Worm (Caenorhabditis elegans) whole organism, young adult: Measurements from ENCODE around the gene egli-1.

ENCODE experiments used
- B0019.2 ChIP-seq: fragments of 200-800 bp; sonication (Bioruptor generic); conservative IDR thresholded peaks from 2 replicates; pipeline ENCODE4 v1.3.6; 2022; ENCODE audit warnings: missing genetic modification reagents, missing genetic modification characterization, missing compliant biosample characterization
- B0035.1 ChIP-seq: sonication (generic microtip); optimal IDR thresholded peaks from 2 replicates; lab custom pipeline; 2016; ENCODE audit warnings: missing genetic modification characterization, mild to moderate bottlenecking, missing compliant biosample characterization, missing genotype, missing genetic modification reagents
- B0261.1 ChIP-seq: sonication (generic microtip); optimal IDR thresholded peaks from 2 replicates; lab custom pipeline; 2016; ENCODE audit warnings: mild to moderate bottlenecking, missing genetic modification characterization, moderate library complexity, missing compliant biosample characterization
- C17E4.6 ChIP-seq: fragments of 200-800 bp; sonication (Bioruptor generic); IDR thresholded peaks from 2 replicates; pipeline ENCODE4 v1.3.6; 2022; ENCODE audit warnings: missing genetic modification reagents, missing genetic modification characterization, missing compliant biosample characterization
- F33H1.4 ChIP-seq: fragments of 200-800 bp; sonication (Bioruptor generic); IDR thresholded peaks from 2 replicates; pipeline ENCODE4 v1.3.6; 2022; ENCODE audit warnings: missing genetic modification reagents, missing genetic modification characterization, missing compliant biosample characterization
- F37B4.10 ChIP-seq: fragments of 200-800 bp; sonication (Bioruptor generic); IDR thresholded peaks from 2 replicates; pipeline ENCODE4 v1.3.6; 2022; ENCODE audit warnings: missing genetic modification characterization, missing compliant biosample characterization
- F52B5.7 ChIP-seq: sonication (generic microtip); optimal IDR thresholded peaks from 2 replicates; lab custom pipeline; 2016; ENCODE audit warnings: mild to moderate bottlenecking, missing genetic modification characterization, missing compliant biosample characterization
- F57C9.4 ChIP-seq: sonication (generic microtip); optimal IDR thresholded peaks from 2 replicates; lab custom pipeline; 2017; ENCODE audit warnings: mild to moderate bottlenecking, missing genetic modification characterization, missing compliant biosample characterization
- Y53F4B.3 ChIP-seq: fragments of 200-800 bp; sonication (Bioruptor generic); IDR thresholded peaks from 2 replicates; pipeline ENCODE4 v1.3.6; 2022; ENCODE audit warnings: missing genetic modification reagents, missing genetic modification characterization, missing compliant biosample characterization
- Y53G8AR.9 ChIP-seq: fragments of 200-800 bp; sonication (Bioruptor generic); conservative IDR thresholded peaks from 2 replicates; pipeline ENCODE4 v1.3.6; 2022; ENCODE audit warnings: missing genetic modification reagents, missing genetic modification characterization, missing compliant biosample characterization
- Y67H2A.10 ChIP-seq: fragments of 200-800 bp; sonication (Bioruptor generic); conservative IDR thresholded peaks from 2 replicates; pipeline ENCODE4 v1.3.6; 2022; ENCODE audit warnings: missing genetic modification reagents, missing genetic modification characterization, missing compliant biosample characterization
- Y95B8A.8 ChIP-seq: fragments of 200-800 bp; sonication (Bioruptor generic); IDR thresholded peaks from 2 replicates; pipeline ENCODE4 v1.3.6; 2022; ENCODE audit warnings: missing genetic modification reagents, missing genetic modification characterization, missing compliant biosample characterization
- ZK185.1 ChIP-seq: sonication (generic microtip); optimal IDR thresholded peaks from 2 replicates; lab custom pipeline; 2016; ENCODE audit warnings: mild to moderate bottlenecking, missing genetic modification characterization, missing compliant biosample characterization; ENCODE audit not compliant: poor library complexity, severe bottlenecking
- atf-7 ChIP-seq: sonication (generic microtip); optimal IDR thresholded peaks from 2 replicates; lab custom pipeline; 2017; ENCODE audit warnings: mild to moderate bottlenecking, missing genetic modification characterization, missing compliant biosample characterization
- attf-5 ChIP-seq: fragments of 200-800 bp; sonication (Bioruptor generic); optimal IDR thresholded peaks from 2 replicates; lab custom pipeline; 2018; ENCODE audit warnings: mild to moderate bottlenecking, missing genetic modification characterization, missing compliant biosample characterization
- ceh-27 ChIP-seq: fragments of 200-800 bp; sonication (Bioruptor generic); optimal IDR thresholded peaks from 2 replicates; lab custom pipeline; 2018; ENCODE audit warnings: mild to moderate bottlenecking, missing genetic modification characterization, moderate library complexity, missing compliant biosample characterization
- ceh-79 ChIP-seq: sonication (generic microtip); optimal IDR thresholded peaks from 2 replicates; lab custom pipeline; 2017; ENCODE audit warnings: mild to moderate bottlenecking, missing genetic modification characterization, missing compliant biosample characterization
- ceh-91 ChIP-seq: fragments of 200-800 bp; sonication (Bioruptor generic); IDR thresholded peaks from 2 replicates; pipeline ENCODE4 v1.3.6; 2022; ENCODE audit warnings: missing genetic modification reagents, missing genetic modification characterization, missing compliant biosample characterization
- dpff-1 ChIP-seq: sonication (generic microtip); optimal IDR thresholded peaks from 2 replicates; lab custom pipeline; 2017; ENCODE audit warnings: mild to moderate bottlenecking, missing genetic modification characterization, missing compliant biosample characterization
- egl-44 ChIP-seq: fragments of 200-800 bp; sonication (Bioruptor generic); IDR thresholded peaks from 2 replicates; pipeline ENCODE4 v1.3.6; 2022; ENCODE audit warnings: missing genetic modification reagents, missing genetic modification characterization, missing compliant biosample characterization
- egrh-3 ChIP-seq: fragments of 200-800 bp; sonication (Bioruptor generic); IDR thresholded peaks from 2 replicates; pipeline ENCODE4 v1.3.6; 2022; ENCODE audit warnings: missing genetic modification reagents, missing genetic modification characterization, missing compliant biosample characterization
- ets-4 ChIP-seq: fragments of 200-800 bp; sonication (Bioruptor generic); optimal IDR thresholded peaks from 2 replicates; lab custom pipeline; 2018; ENCODE audit warnings: mild to moderate bottlenecking, missing genetic modification characterization, missing compliant biosample characterization
- fkh-3 ChIP-seq: sonication (generic microtip); optimal IDR thresholded peaks from 2 replicates; lab custom pipeline; 2016; ENCODE audit warnings: mild to moderate bottlenecking, missing genetic modification characterization, missing compliant biosample characterization
- gei-17 ChIP-seq: fragments of 200-800 bp; sonication (Bioruptor generic); optimal IDR thresholded peaks from 2 replicates; lab custom pipeline; 2018; ENCODE audit warnings: mild to moderate bottlenecking, missing genetic modification characterization, missing compliant biosample characterization
- hrde-1 ChIP-seq: sonication (generic microtip); optimal IDR thresholded peaks from 2 replicates; lab custom pipeline; 2016; ENCODE audit warnings: missing genetic modification characterization, mild to moderate bottlenecking, missing compliant biosample characterization, moderate library complexity, missing genotype, missing genetic modification reagents, borderline replicate concordance
- lin-35 ChIP-seq, 3 experiments: fragments of 150-350 bp in 2 of 3; sonication (generic microtip) in 1 of 3; optimal IDR thresholded peaks; 2 replicates each; lab custom pipeline; 2014 to 2018; ENCODE audit warnings: missing biosample characterization in 3 of 3, missing genetic modification characterization in 3 of 3, missing genetic modification reagents in 3 of 3
- lin-54 ChIP-seq: fragments of 200-800 bp; sonication (Bioruptor generic); optimal IDR thresholded peaks from 2 replicates; lab custom pipeline; 2018; ENCODE audit warnings: mild to moderate bottlenecking, missing genetic modification characterization, missing compliant biosample characterization
- madf-10 ChIP-seq: sonication (generic microtip); optimal IDR thresholded peaks from 2 replicates; lab custom pipeline; 2016; ENCODE audit warnings: mild to moderate bottlenecking, missing genetic modification characterization, missing compliant biosample characterization
- madf-8 ChIP-seq: fragments of 200-800 bp; sonication (Bioruptor generic); conservative IDR thresholded peaks from 2 replicates; pipeline ENCODE4 v1.3.6; 2022; ENCODE audit warnings: missing genetic modification reagents, missing genetic modification characterization, missing compliant biosample characterization
- mxl-1 ChIP-seq: sonication (generic microtip); optimal IDR thresholded peaks from 2 replicates; lab custom pipeline; 2016; ENCODE audit warnings: missing genetic modification characterization, missing compliant biosample characterization
- nfya-1 ChIP-seq: sonication (generic microtip); optimal IDR thresholded peaks from 2 replicates; lab custom pipeline; 2017; ENCODE audit warnings: antibody characterized with exemption, missing compliant biosample characterization, missing genetic modification characterization, borderline replicate concordance; ENCODE audit not compliant: insufficient read depth
- nfya-2 ChIP-seq: fragments of 200-800 bp; sonication (Bioruptor generic); IDR thresholded peaks from 2 replicates; pipeline ENCODE4 v1.3.6; 2022; ENCODE audit warnings: missing genetic modification reagents, missing genetic modification characterization, missing compliant biosample characterization
- pbrm-1 ChIP-seq: fragments of 200-800 bp; sonication (Bioruptor generic); IDR thresholded peaks from 2 replicates; pipeline ENCODE4 v1.3.6; 2022; ENCODE audit warnings: missing genetic modification reagents, missing genetic modification characterization, missing compliant biosample characterization
- rec-8 ChIP-seq, 2 experiments: sonication (generic microtip); optimal IDR thresholded peaks; 2 replicates each; lab custom pipeline; 2016; ENCODE audit warnings: mild to moderate bottlenecking in 2 of 2, missing genetic modification characterization in 2 of 2, missing genetic modification reagents in 2 of 2, missing genotype in 2 of 2, missing biosample characterization in 1 of 2, missing compliant biosample characterization in 1 of 2, moderate library complexity in 1 of 2
- repo-1 ChIP-seq: sonication (generic microtip); optimal IDR thresholded peaks from 2 replicates; lab custom pipeline; 2017; ENCODE audit warnings: mild to moderate bottlenecking, missing genetic modification characterization, missing compliant biosample characterization
- rpc-1 ChIP-seq, 2 experiments: fragments of 150-350 bp in 1 of 2; sonication (generic microtip) in 1 of 2; optimal IDR thresholded peaks; 2 replicates each; lab custom pipeline; 2014 to 2018; ENCODE audit warnings: missing biosample characterization in 1 of 2, missing genetic modification characterization in 1 of 2, missing genetic modification reagents in 1 of 2, missing genotype in 1 of 2
- sdz-38 ChIP-seq: sonication (generic microtip); optimal IDR thresholded peaks from 2 replicates; lab custom pipeline; 2016; ENCODE audit warnings: missing genotype, missing genetic modification characterization, missing compliant biosample characterization
- snpc-1.3 ChIP-seq: sonication (generic microtip); optimal IDR thresholded peaks from 2 replicates; lab custom pipeline; 2017; ENCODE audit warnings: missing genetic modification characterization, mild to moderate bottlenecking, missing compliant biosample characterization, antibody characterized with exemption, moderate library complexity, missing genotype, missing genetic modification reagents; ENCODE audit not compliant: insufficient read depth
- snpc-3.4 ChIP-seq: sonication (generic microtip); optimal IDR thresholded peaks from 2 replicates; lab custom pipeline; 2017; ENCODE audit warnings: missing genetic modification characterization, mild to moderate bottlenecking, missing compliant biosample characterization, antibody characterized with exemption, moderate library complexity, missing genotype, missing genetic modification reagents
- snpc-4 ChIP-seq, 5 experiments: fragments of 150-350 bp in 1 of 5; sonication (generic microtip) in 4 of 5; optimal IDR thresholded peaks; 2 replicates each; lab custom pipeline; 2014 to 2018; ENCODE audit warnings: missing genetic modification characterization in 5 of 5, missing biosample characterization in 3 of 5, antibody characterized with exemption in 2 of 5, mild to moderate bottlenecking in 2 of 5, missing compliant biosample characterization in 2 of 5, missing genotype in 2 of 5, moderate library complexity in 2 of 5, missing genetic modification reagents in 1 of 5
- tbp1 ChIP-seq: fragments of 200-800 bp; sonication (Bioruptor generic); optimal IDR thresholded peaks from 2 replicates; lab custom pipeline; 2018; ENCODE audit warnings: mild to moderate bottlenecking, missing genetic modification characterization, missing compliant biosample characterization
- tlf-1 ChIP-seq: fragments of 200-800 bp; sonication (Bioruptor generic); optimal IDR thresholded peaks from 2 replicates; lab custom pipeline; 2018; ENCODE audit warnings: mild to moderate bottlenecking, missing genetic modification characterization, missing compliant biosample characterization
- unc-62 ChIP-seq: fragments of 150-350 bp; optimal IDR thresholded peaks from 2 replicates; lab custom pipeline; 2014; ENCODE audit warnings: missing biosample characterization, missing genetic modification reagents, missing genetic modification characterization
- ztf-22 ChIP-seq: fragments of 200-800 bp; sonication (Bioruptor generic); optimal IDR thresholded peaks from 2 replicates; lab custom pipeline; 2018; ENCODE audit warnings: mild to moderate bottlenecking, missing genetic modification characterization, moderate library complexity, missing compliant biosample characterization
- ztf-28 ChIP-seq: fragments of 200-800 bp; sonication (Bioruptor generic); IDR thresholded peaks from 2 replicates; pipeline ENCODE4 v1.3.6; 2022; ENCODE audit warnings: missing genetic modification reagents, missing genetic modification characterization, missing compliant biosample characterization

The egli-1 gene

ce11 chrII:9285171-9286025 is 38.4 kb upstream of the egli-1 start, which contains the start of gene mtrr-1 (continued):
- no peak for TF ChIP-seq gei-17 (GFP tag; lab: Kevin White, UChicago)
- TF ChIP-seq F37B4.10 (GFP tag; lab: Robert Waterston, UW) = no peak
- no peak for TF ChIP-seq egrh-3 (GFP tag; lab: Robert Waterston, UW)
- no peak for TF ChIP-seq B0019.2
- no peak for TF ChIP-seq nfya-2
- TF ChIP-seq F33H1.4 = peak; percentile 91
- TF ChIP-seq B0261.1 = no peak
- TF ChIP-seq ztf-28 = no peak
- TF ChIP-seq nfya-1 (tag; lab: Kevin White, UChicago) = no peak
- TF ChIP-seq unc-62 (GFP tag; lab: Kevin White, UChicago) = no peak
- TF ChIP-seq madf-8 (GFP tag; lab: Robert Waterston, UW) = peak; percentile 57
- TF ChIP-seq C17E4.6 (GFP tag; lab: Robert Waterston, UW) = no peak
- TF ChIP-seq Y53G8AR.9 (GFP tag; lab: Robert Waterston, UW) = peak; percentile 47; the same call in 1 of the 2 replicates
- TF ChIP-seq hrde-1 (tag; lab: Kevin White, UChicago) = no peak
- TF ChIP-seq sdz-38 (tag; lab: Kevin White, UChicago) = no peak
- TF ChIP-seq fkh-3 (tag; lab: Kevin White, UChicago) = no peak
- no peak for TF ChIP-seq rec-8 (tag; optimal IDR thresholded peaks at IDR 0.05; lab: Kevin White, UChicago)
- peak; percentile 18 for TF ChIP-seq tbp1 (GFP tag; lab: Kevin White, UChicago)
- TF ChIP-seq tlf-1 (GFP tag; lab: Kevin White, UChicago) = peak; percentile 7
- no peak for TF ChIP-seq ceh-79 (tag; lab: Kevin White, UChicago)
- no peak for TF ChIP-seq Y95B8A.8 (GFP tag; lab: Robert Waterston, UW)
- no peak for TF ChIP-seq repo-1
- TF ChIP-seq F57C9.4 = no peak
- no peak for TF ChIP-seq ztf-22 (GFP tag; lab: Kevin White, UChicago)
- TF ChIP-seq snpc-1.3 (tag; lab: Kevin White, UChicago) = peak; percentile 46
- TF ChIP-seq snpc-4 (GFP tag; optimal IDR thresholded peaks at IDR 0.05; lab: Kevin White, UChicago) = no peak
- no peak for TF ChIP-seq snpc-4 (tag; optimal IDR thresholded peaks at IDR 0.05; lab: Kevin White, UChicago)
- peak; percentile 49 for TF ChIP-seq ZK185.1 (tag; lab: Kevin White, UChicago)
- TF ChIP-seq egl-44 (GFP tag; lab: Robert Waterston, UW) = no peak
- TF ChIP-seq ceh-91 (GFP tag; lab: Robert Waterston, UW) = no peak
- peak in 1 of 3 experiments; percentile 30 for TF ChIP-seq lin-35 (GFP tag; optimal IDR thresholded peaks at IDR 0.05; lab: Kevin White, UChicago)
- no peak for TF ChIP-seq atf-7 (tag; lab: Kevin White, UChicago)
- TF ChIP-seq B0035.1 (tag; lab: Kevin White, UChicago) = no peak
- peak; percentile 36 for TF ChIP-seq lin-54 (GFP tag; lab: Kevin White, UChicago)
- TF ChIP-seq snpc-3.4 (tag; lab: Kevin White, UChicago) = no peak
- TF ChIP-seq ceh-27 = no peak
- no peak for TF ChIP-seq pbrm-1 (GFP tag; lab: Robert Waterston, UW)
- no peak for TF ChIP-seq Y67H2A.10 (GFP tag; lab: Robert Waterston, UW)
- TF ChIP-seq Y53F4B.3 (GFP tag; lab: Robert Waterston, UW) = no peak
- no peak for TF ChIP-seq F52B5.7 (tag; lab: Kevin White, UChicago)
- no peak for TF ChIP-seq rpc-1 (optimal IDR thresholded peaks at IDR 0.05; lab: Kevin White, UChicago)
- TF ChIP-seq rpc-1 (tag; optimal IDR thresholded peaks at IDR 0.05; lab: Kevin White, UChicago) = no peak
- TF ChIP-seq ets-4 (GFP tag; lab: Kevin White, UChicago) = no peak
- no peak for TF ChIP-seq dpff-1 (tag; lab: Kevin White, UChicago)
- no peak for TF ChIP-seq mxl-1 (tag; lab: Kevin White, UChicago)
- no peak for TF ChIP-seq attf-5
- no peak for TF ChIP-seq madf-10 (tag; lab: Kevin White, UChicago)
